Worm (Caenorhabditis elegans): ENCODE data around the gene ZK757.10.

Gene ZK757.10

DNA sequence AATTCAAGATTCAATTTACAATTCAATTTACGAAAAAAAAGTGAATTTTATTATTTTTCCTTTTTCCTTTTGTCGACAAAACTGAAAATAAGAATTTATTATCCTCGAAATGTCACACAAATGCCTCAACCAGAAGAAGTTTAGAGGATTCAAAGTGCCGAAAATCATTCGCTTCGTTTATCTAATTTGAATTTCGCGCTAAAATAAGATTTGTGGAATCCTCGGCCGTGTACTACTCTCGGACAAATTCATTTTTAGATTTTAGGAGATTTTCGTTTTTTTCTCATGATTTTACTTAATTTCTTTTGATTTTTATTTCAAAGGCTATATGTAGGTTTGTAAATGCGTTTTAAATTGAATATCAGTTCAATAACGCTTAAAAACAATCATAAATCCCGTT is 28.4 kb upstream of the ZK757.10 start:
- TF ChIP-seq F13C5.2 (tag; optimal IDR thresholded peaks at IDR 0.05): no peak
- no peak for TF ChIP-seq hmg-4 (GFP tag; optimal IDR thresholded peaks at IDR 0.05)
- TF ChIP-seq ama-1 (optimal IDR thresholded peaks at IDR 0.05): no peak
- TF ChIP-seq ets-7 (tag; optimal IDR thresholded peaks at IDR 0.05): no peak
- no peak for TF ChIP-seq tbx-11 (GFP tag; IDR thresholded peaks at IDR 0.05)
- no peak for TF ChIP-seq ceh-36 (tag; optimal IDR thresholded peaks at IDR 0.05)
- no peak for TF ChIP-seq hnd-1 (tag; optimal IDR thresholded peaks at IDR 0.05)
- no peak for TF ChIP-seq ceh-13 (GFP tag; optimal IDR thresholded peaks at IDR 0.05)
- TF ChIP-seq tbx-37 (GFP tag; conservative IDR thresholded peaks at IDR 0.05): no peak
- no peak for TF ChIP-seq aly-1 (tag; optimal IDR thresholded peaks at IDR 0.05)
- TF ChIP-seq sea-1 (GFP tag; conservative IDR thresholded peaks at IDR 0.05): no peak
- TF ChIP-seq flt-1 (GFP tag; IDR thresholded peaks at IDR 0.05): no peak
- no peak for TF ChIP-seq tra-4 (tag; optimal IDR thresholded peaks at IDR 0.05)
- no peak for TF ChIP-seq hmbx-1 (tag; optimal IDR thresholded peaks at IDR 0.05)
- TF ChIP-seq B0310.2 (tag; optimal IDR thresholded peaks at IDR 0.05): no peak

DNA sequence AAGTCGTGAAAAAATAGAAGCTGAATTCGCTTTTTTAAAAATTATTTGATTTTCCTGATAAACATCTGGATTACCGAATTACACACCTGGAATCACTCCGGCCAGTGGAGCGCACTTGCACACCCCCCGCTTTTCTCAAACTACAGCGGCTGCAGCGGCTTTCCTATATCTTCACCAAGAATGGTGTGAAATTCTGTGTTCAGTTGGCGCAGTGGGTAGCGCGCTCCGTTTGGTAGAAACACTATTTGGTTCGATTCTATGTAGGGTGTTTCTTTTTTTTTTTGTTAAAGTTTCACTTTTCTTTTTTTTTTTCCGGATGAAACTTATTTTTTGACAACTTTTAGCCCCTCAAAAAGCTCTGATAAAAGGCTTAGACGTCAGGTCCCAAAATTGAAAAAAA is 27.9 kb upstream of the ZK757.10 start:
- TF ChIP-seq pes-1 (GFP tag; IDR thresholded peaks at IDR 0.05) (peak; percentile 80), tbx-37 (GFP tag; conservative IDR thresholded peaks at IDR 0.05) (peak; percentile 73), tbx-11 (GFP tag; IDR thresholded peaks at IDR 0.05) (peak; percentile 74; the same call in 1 of the 2 replicates), flt-1 (GFP tag; IDR thresholded peaks at IDR 0.05) (peak; percentile 71; the same call in 1 of the 2 replicates), scrt-1 (GFP tag; IDR thresholded peaks at IDR 0.05) (peak; percentile 73)

DNA sequence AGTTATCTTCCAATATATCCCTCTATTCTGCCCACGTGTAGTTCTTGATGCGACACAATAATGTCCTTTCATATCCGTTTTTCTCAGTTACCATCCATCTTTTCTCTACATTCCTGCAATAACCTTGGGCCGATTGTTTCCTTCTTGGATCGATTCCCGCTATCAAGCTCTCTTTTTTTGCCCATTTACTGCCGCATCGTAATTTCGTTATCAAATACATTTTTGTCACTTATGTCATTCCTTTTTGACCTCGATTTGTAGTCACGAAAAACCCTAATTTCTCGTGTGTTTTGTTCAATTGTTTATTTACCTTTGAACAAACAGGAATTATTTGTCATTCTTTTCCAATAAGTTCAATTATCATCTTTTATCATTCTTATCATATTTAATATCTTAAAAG is 27.1 kb upstream of the ZK757.10 start:
- TF ChIP-seq tra-4 (tag; optimal IDR thresholded peaks at IDR 0.05) (no peak), flt-1 (GFP tag; IDR thresholded peaks at IDR 0.05) (no peak), ets-7 (tag; optimal IDR thresholded peaks at IDR 0.05) (no peak), hmg-4 (GFP tag; optimal IDR thresholded peaks at IDR 0.05) (no peak), tbx-11 (GFP tag; IDR thresholded peaks at IDR 0.05) (no peak), scrt-1 (GFP tag; IDR thresholded peaks at IDR 0.05) (no peak), tbx-37 (GFP tag; conservative IDR thresholded peaks at IDR 0.05) (no peak), sea-1 (GFP tag; conservative IDR thresholded peaks at IDR 0.05) (no peak), hnd-1 (tag; optimal IDR thresholded peaks at IDR 0.05) (no peak), ama-1 (optimal IDR thresholded peaks at IDR 0.05) (no peak), B0310.2 (tag; optimal IDR thresholded peaks at IDR 0.05) (no peak), ceh-13 (GFP tag; optimal IDR thresholded peaks at IDR 0.05) (no peak), aly-1 (tag; optimal IDR thresholded peaks at IDR 0.05) (no peak), hmbx-1 (tag; optimal IDR thresholded peaks at IDR 0.05) (no peak), ceh-36 (tag; optimal IDR thresholded peaks at IDR 0.05) (no peak), F13C5.2 (tag; optimal IDR thresholded peaks at IDR 0.05) (no peak), pes-1 (GFP tag; IDR thresholded peaks at IDR 0.05) (no peak)

DNA sequence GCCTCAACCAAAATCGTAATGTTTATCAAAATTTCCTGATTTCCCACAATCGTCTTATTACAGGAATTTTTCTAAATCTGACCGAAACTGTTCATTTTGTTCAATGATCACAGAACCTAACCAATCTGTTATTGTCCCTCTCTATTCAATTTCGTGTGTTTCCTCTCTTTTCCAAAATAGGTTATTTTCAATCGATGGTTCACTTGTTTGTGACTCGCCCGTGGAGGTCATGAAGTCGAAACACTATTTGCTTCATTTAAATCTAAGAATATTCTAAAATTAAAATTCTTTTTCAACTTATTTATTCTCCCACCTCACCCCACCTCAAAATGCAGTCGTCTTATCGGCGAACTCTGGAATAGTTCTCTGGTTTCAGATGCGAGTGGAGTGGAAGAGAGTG is 26.2 kb upstream of the ZK757.10 start:
- no peak for TF ChIP-seq F13C5.2 (tag; optimal IDR thresholded peaks at IDR 0.05)
- TF ChIP-seq hmg-4 (GFP tag; optimal IDR thresholded peaks at IDR 0.05): no peak
- no peak for TF ChIP-seq hnd-1 (tag; optimal IDR thresholded peaks at IDR 0.05)
- TF ChIP-seq B0310.2 (tag; optimal IDR thresholded peaks at IDR 0.05): no peak
- no peak for TF ChIP-seq scrt-1 (GFP tag; IDR thresholded peaks at IDR 0.05)
- no peak for TF ChIP-seq hmbx-1 (tag; optimal IDR thresholded peaks at IDR 0.05)
- no peak for TF ChIP-seq tra-4 (tag; optimal IDR thresholded peaks at IDR 0.05)
- TF ChIP-seq tbx-37 (GFP tag; conservative IDR thresholded peaks at IDR 0.05): no peak
- no peak for TF ChIP-seq ceh-36 (tag; optimal IDR thresholded peaks at IDR 0.05)
- TF ChIP-seq tbx-11 (GFP tag; IDR thresholded peaks at IDR 0.05): no peak

DNA sequence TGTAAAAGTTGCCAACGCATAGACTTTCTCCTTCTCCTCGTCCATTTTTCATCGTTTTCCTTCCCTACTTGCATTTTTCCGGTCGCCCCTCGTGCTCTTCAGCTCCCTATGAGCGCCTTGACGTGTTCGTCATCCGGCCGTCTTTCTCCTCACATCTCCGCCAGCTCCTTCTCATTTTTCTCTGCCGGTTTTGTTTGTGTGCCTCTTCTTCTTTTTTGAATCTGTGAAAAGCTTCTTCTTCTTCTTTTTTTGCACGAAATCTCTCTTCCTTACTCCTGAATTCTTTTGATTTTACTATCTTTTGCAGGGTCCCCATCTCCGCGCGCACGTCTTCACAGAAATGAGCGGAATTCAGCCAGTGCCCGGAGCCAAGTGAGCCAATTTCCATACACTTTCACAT is 25.5 kb upstream of the ZK757.10 start, which contains the start of gene K11H3.3:
Gene K11H3.3, plus strand, starts transcription at position 308 of the 400 bp plus-strand sequence.
- TF ChIP-seq B0310.2 (tag; optimal IDR thresholded peaks at IDR 0.05) (no peak), hnd-1 (tag; optimal IDR thresholded peaks at IDR 0.05) (no peak), pes-1 (GFP tag; IDR thresholded peaks at IDR 0.05) (no peak), ceh-13 (GFP tag; optimal IDR thresholded peaks at IDR 0.05) (no peak), hmbx-1 (tag; optimal IDR thresholded peaks at IDR 0.05) (no peak), F13C5.2 (tag; optimal IDR thresholded peaks at IDR 0.05) (no peak), tra-4 (tag; optimal IDR thresholded peaks at IDR 0.05) (no peak), flt-1 (GFP tag; IDR thresholded peaks at IDR 0.05) (no peak), ama-1 (optimal IDR thresholded peaks at IDR 0.05) (no peak), hmg-4 (GFP tag; optimal IDR thresholded peaks at IDR 0.05) (no peak), aly-1 (tag; optimal IDR thresholded peaks at IDR 0.05) (no peak), tbx-11 (GFP tag; IDR thresholded peaks at IDR 0.05) (no peak), scrt-1 (GFP tag; IDR thresholded peaks at IDR 0.05) (no peak)

DNA sequence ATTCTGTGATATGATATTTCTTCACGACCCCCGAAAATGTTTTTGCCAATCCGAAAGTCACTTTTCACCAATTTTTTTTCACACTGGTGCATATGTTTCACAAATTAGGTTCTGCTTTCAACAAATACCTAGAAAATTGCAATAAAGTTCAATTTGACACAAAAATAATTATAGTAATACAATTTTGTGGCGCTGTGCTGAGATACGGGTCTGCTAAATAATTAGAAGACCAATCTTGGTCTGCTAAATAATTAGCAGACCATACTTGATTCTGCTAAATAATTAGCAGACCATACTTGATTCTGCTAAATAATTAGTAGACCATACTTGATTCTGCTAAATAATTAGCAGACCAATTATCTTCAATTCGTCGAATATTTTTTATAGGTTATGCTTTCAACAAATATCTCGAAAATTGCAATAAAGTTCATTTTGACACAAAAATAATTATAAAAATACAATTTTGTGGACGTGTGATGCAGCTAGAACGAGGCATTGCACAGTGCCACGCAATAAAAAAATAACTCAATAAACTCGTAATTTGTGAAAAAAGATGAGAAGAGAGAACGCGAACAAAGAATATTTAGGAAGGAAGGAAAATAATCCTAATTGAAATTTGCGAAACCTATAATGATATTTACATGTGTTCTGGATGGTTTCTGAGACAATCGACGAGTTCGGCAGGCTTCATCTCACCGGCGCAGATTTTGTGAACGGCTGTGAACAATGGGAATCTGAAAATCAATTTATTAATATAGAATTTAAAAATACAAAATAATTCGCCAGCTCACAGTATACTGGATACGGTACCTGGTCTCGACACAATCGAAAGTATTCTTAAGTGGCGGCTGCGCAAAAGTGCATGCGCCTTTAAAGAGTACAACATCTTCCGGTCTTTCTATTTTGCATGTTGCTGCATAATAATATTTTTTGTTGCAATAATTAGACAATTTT is 23.1 kb upstream of the ZK757.10 start:
- no peak for TF ChIP-seq ceh-36 (tag; optimal IDR thresholded peaks at IDR 0.05)
- peak; percentile 35 for TF ChIP-seq ama-1 (optimal IDR thresholded peaks at IDR 0.05)

DNA sequence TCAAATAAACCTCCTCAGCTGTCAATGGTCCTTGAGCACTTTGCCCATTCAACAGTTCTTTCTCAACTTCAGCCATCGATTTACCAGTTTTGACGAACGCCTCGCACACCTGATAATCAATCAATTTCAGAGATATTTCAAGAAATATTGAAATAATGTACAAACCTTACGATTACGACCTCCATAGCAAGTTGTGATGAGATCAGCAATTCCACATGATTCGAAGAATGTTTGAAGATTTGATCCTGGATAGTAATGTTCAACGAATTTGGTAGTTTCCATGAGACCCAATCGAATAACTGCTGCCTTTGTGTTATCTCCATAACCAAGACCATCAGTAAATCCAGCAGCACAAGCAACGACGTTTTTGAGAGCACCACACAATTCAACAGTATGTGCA is 22.1 kb upstream of the ZK757.10 start:
- TF ChIP-seq ets-7 (tag; optimal IDR thresholded peaks at IDR 0.05) (no peak), scrt-1 (GFP tag; IDR thresholded peaks at IDR 0.05) (no peak), aly-1 (tag; optimal IDR thresholded peaks at IDR 0.05) (no peak), hnd-1 (tag; optimal IDR thresholded peaks at IDR 0.05) (no peak), tra-4 (tag; optimal IDR thresholded peaks at IDR 0.05) (no peak), hmg-4 (GFP tag; optimal IDR thresholded peaks at IDR 0.05) (no peak), ceh-36 (tag; optimal IDR thresholded peaks at IDR 0.05) (no peak), F13C5.2 (tag; optimal IDR thresholded peaks at IDR 0.05) (no peak), pes-1 (GFP tag; IDR thresholded peaks at IDR 0.05) (no peak), tbx-11 (GFP tag; IDR thresholded peaks at IDR 0.05) (no peak), ceh-13 (GFP tag; optimal IDR thresholded peaks at IDR 0.05) (no peak), hmbx-1 (tag; optimal IDR thresholded peaks at IDR 0.05) (no peak), ama-1 (optimal IDR thresholded peaks at IDR 0.05) (no peak)
